Worm (Caenorhabditis elegans) whole organism, late embryonic: ENCODE data around the gene Y39B6A.5.
"Not testable (repeated sequence)": the region's sequence is repeated elsewhere in the genome, so short reads cannot be mapped to it uniquely, and the experiment has no call there.

ENCODE experiments used
- ama-1 ChIP-seq: fragments of 150-350 bp; optimal IDR thresholded peaks from 2 replicates; lab custom pipeline; 2014
- ceh-9 ChIP-seq: sonication (generic microtip); optimal IDR thresholded peaks from 2 replicates; lab custom pipeline; 2016; ENCODE audit warnings: mild to moderate bottlenecking, missing genetic modification characterization, inconsistent platforms, missing compliant biosample characterization
- pha-4 ChIP-seq: fragments of 150-350 bp; optimal IDR thresholded peaks from 2 replicates; lab custom pipeline; 2018; ENCODE audit warnings: missing biosample characterization, missing genetic modification reagents, missing genetic modification characterization
- tbx-2 ChIP-seq: sonication (generic microtip); optimal IDR thresholded peaks from 2 replicates; lab custom pipeline; 2016; ENCODE audit warnings: missing genetic modification characterization, missing compliant biosample characterization
- unc-55 ChIP-seq: sonication (generic microtip); optimal IDR thresholded peaks from 2 replicates; lab custom pipeline; 2017; ENCODE audit warnings: missing biosample characterization, missing genetic modification reagents, missing genetic modification characterization

- TF ChIP-seq unc-55 (GFP tag; lab: Kevin White, UChicago); ama-1 (lab: Kevin White, UChicago); pha-4 (tag; lab: Kevin White, UChicago); tbx-2 (tag; lab: Kevin White, UChicago); ceh-9 (tag; lab: Kevin White, UChicago): not testable (repeated sequence)
Measured at ce11 chrV:19112590-19112989, 46.1 kb downstream of the Y39B6A.5 start.
